Fruit fly (Drosophila melanogaster) whole organism, pupa: Measurements from ENCODE around the gene stck.

Source experiments
- CG15710 ChIP-seq: fragments of 200-800 bp; sonication (Bioruptor generic); optimal IDR thresholded peaks from 2 replicates; lab custom pipeline; 2018; ENCODE audit warnings: missing biosample characterization, mild to moderate bottlenecking, missing genetic modification characterization, moderate library complexity
- CG34367 ChIP-seq: fragments of 200-800 bp; sonication (Bioruptor generic); optimal IDR thresholded peaks from 2 replicates; lab custom pipeline; 2018; ENCODE audit warnings: missing biosample characterization, mild to moderate bottlenecking, missing genetic modification characterization
- CG8159 ChIP-seq: fragments of 200-800 bp; sonication (Bioruptor generic); optimal IDR thresholded peaks from 3 replicates; lab custom pipeline; 2018; ENCODE audit warnings: missing biosample characterization, mild to moderate bottlenecking, missing genetic modification characterization, moderate library complexity
- D1 ChIP-seq: fragments of 200-800 bp; sonication (Bioruptor generic); optimal IDR thresholded peaks from 2 replicates; lab custom pipeline; 2018; ENCODE audit warnings: missing biosample characterization, mild to moderate bottlenecking, missing genetic modification characterization, moderate library complexity
- Pif1B ChIP-seq: fragments of 200-800 bp; sonication (Bioruptor generic); optimal IDR thresholded peaks from 3 replicates; lab custom pipeline; 2016; ENCODE audit warnings: missing biosample characterization, missing genetic modification characterization

DNA sequence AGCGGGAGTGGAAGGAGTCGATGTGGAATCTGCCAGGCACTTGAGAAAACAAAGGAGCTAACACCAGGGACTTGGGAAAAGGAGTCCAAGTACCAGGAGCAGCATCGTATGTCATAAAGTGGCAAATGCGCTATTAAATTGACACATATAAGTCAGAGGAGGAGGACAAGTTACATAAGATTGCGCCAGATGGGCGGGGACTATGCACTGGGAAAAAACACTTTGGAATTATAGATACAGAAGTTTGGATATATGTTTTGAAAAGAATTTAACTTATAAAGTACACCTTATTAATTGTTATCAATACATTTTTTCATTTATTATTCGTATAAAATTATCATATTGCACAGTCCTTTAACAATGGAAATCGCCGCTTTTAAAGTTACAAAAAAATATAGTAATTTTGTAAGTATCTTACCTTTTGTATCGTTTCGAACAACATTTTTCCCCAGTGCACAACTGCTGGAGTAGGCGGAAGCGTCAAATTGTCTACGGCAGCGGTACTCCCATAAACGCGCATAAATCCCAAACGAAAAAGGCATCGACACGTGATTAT, 20.7 kb upstream of the stck start:
- no peak for TF ChIP-seq CG34367
- no peak for TF ChIP-seq Pif1B (GFP tag; lab: Kevin White, UChicago)
- no peak for TF ChIP-seq CG8159 (tag; lab: Kevin White, UChicago)
- no peak for TF ChIP-seq D1 (tag; lab: Kevin White, UChicago)
- TF ChIP-seq CG15710 (tag; lab: Kevin White, UChicago) = no peak
